Worm (Caenorhabditis elegans): Measurements from ENCODE around the gene T24E12.10.

DNA sequence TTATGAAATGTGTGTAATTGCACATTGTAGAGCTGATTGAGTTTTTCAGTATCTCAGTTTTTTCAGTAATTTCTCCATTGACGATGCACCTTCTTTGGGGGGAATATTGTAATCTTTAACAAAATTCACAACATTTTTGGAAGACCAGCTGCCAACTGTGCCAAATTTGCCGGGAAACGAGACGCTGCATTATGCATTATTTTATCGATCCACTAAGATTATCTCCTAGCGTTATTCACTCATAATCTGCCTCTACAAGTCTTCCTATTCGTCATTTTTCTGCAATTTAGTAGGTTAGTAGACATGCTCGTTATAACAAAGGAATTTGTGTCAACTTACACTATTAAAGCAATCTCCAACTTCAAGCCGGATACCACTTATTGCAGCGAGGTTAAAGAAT is 41.3 kb downstream of the T24E12.10 start, which contains the start of the genes sdz-12 and bath-31:
- TF ChIP-seq him-1 (tag; optimal IDR thresholded peaks at IDR 0.05): no peak
- TF ChIP-seq dao-5 (tag; optimal IDR thresholded peaks at IDR 0.05): no peak

Measured in whole organism, L4/young adult.